Worm (Caenorhabditis elegans): ENCODE measurements around the gene F13D12.10.

ce11 chrII:11690868-11691267 is 22.7 kb upstream of the F13D12.10 start:
- TF ChIP-seq ama-1 (optimal IDR thresholded peaks at IDR 0.05): no peak
- TF ChIP-seq pes-1 (GFP tag; IDR thresholded peaks at IDR 0.05): no peak
- no peak for TF ChIP-seq hmbx-1 (tag; optimal IDR thresholded peaks at IDR 0.05)
- no peak for TF ChIP-seq aly-1 (tag; optimal IDR thresholded peaks at IDR 0.05)
- no peak for TF ChIP-seq hnd-1 (tag; optimal IDR thresholded peaks at IDR 0.05)
- no peak for TF ChIP-seq ceh-36 (tag; optimal IDR thresholded peaks at IDR 0.05)
- no peak for TF ChIP-seq flt-1 (GFP tag; IDR thresholded peaks at IDR 0.05)
- no peak for TF ChIP-seq B0310.2 (tag; optimal IDR thresholded peaks at IDR 0.05)
- TF ChIP-seq tbx-37 (GFP tag; conservative IDR thresholded peaks at IDR 0.05): no peak

Data from whole organism, early embryonic.